Comparison of ENCODE assay signal across 1 fruit fly cellular context in genomic region chr3L:20730323-20731238, dm6.
TF ChIP-seq lines count a peak whose summit lies in the region.

Gene CG13252 (plus strand): TSS chr3L:20730591.

TF ChIP-seq in whole organism, embryonic, 481 proteins besides CTCF, POLR2A, EP300 and RAD21 (continued from another document):
- TF ChIP-seq CG1792 (GFP tag; optimal IDR thresholded peaks at IDR 0.05; lab: Kevin White, UChicago) = peak; percentile 34
- peak; percentile 20 for TF ChIP-seq exex (tag; optimal IDR thresholded peaks at IDR 0.05; lab: Kevin White, UChicago)
- no peak for TF ChIP-seq CG1647 (GFP tag; optimal IDR thresholded peaks at IDR 0.05; lab: Kevin White, UChicago)
- peak; percentile 37 for TF ChIP-seq Fer3 (tag; optimal IDR thresholded peaks at IDR 0.05; lab: Kevin White, UChicago)
- no peak for TF ChIP-seq CG10366 (GFP tag; IDR thresholded peaks at IDR 0.05; lab: Robert Waterston, UW)
- TF ChIP-seq nerfin-1 (tag; optimal IDR thresholded peaks at IDR 0.05; lab: Kevin White, UChicago) = no peak
- no peak for TF ChIP-seq Gug (GFP tag; IDR thresholded peaks at IDR 0.05; lab: Robert Waterston, UW)
- TF ChIP-seq pho (GFP tag; optimal IDR thresholded peaks at IDR 0.05; lab: Kevin White, UChicago) = no peak
- peak; percentile 10 for TF ChIP-seq Hsf (GFP tag; optimal IDR thresholded peaks at IDR 0.05; lab: Kevin White, UChicago)
- peak; percentile 12; the same call in 1 of the 3 replicates for TF ChIP-seq CG34422 (GFP tag; IDR thresholded peaks at IDR 0.05; lab: Robert Waterston, UW)
- 0 out of 2 replicates have a peak, but pooled peaks have one; percentile 12 for TF ChIP-seq ranshi (GFP tag; IDR thresholded peaks at IDR 0.05; lab: Robert Waterston, UW)
- TF ChIP-seq pb (GFP tag; optimal IDR thresholded peaks at IDR 0.05; lab: Kevin White, UChicago) = no peak
- TF ChIP-seq CG11247 (GFP tag; IDR thresholded peaks at IDR 0.05; lab: Robert Waterston, UW) = no peak
- peak in 1 of 2 experiments; percentile 32 for TF ChIP-seq bsh (GFP tag; optimal IDR thresholded peaks at IDR 0.05; lab: Kevin White, UChicago)
- TF ChIP-seq fd64A (GFP tag; optimal IDR thresholded peaks at IDR 0.05; lab: Kevin White, UChicago) = peak; percentile 9
- TF ChIP-seq CG17568 (GFP tag; optimal IDR thresholded peaks at IDR 0.05; lab: Kevin White, UChicago) = peak; percentile 38
